Fruit fly (Drosophila melanogaster): ENCODE data around the gene pico.

Gene pico

DNA sequence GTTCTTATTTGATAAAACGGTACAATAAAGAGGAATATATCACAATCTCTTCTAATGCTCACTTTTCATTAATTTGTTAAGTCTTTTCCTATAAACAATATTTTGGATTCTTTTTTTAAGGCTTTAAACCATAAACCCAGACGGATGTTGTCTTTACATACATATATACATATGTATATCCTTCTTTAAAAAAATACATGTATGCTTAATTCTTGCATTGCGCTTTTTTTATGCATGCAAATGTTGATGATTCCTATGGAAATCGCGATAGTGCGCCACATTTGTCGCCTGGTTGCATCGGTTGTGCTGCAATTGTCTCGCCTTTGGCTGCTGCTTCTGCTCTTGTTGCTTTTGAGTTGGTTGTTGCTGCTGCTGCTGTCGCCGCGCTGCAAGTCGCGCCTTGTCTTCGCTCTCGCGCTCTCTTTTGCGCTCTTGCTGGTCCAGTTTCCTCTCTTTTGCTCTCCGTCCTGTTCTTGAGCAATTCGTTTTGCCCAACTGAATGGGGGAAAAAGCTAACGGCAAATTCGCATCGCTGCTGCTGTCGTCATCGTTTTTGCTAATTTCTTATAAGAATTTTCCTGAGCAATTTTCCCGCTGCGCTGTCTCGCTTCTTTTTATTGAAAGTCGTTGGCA is 25.1 kb upstream of the pico start:
- no peak for TF ChIP-seq h (optimal IDR thresholded peaks at IDR 0.05)
- TF ChIP-seq Sin3A (optimal IDR thresholded peaks at IDR 0.05), result no peak
- no peak for TF ChIP-seq ttk (optimal IDR thresholded peaks at IDR 0.05)
- no peak for TF ChIP-seq Myc (optimal IDR thresholded peaks at IDR 0.05)

DNA sequence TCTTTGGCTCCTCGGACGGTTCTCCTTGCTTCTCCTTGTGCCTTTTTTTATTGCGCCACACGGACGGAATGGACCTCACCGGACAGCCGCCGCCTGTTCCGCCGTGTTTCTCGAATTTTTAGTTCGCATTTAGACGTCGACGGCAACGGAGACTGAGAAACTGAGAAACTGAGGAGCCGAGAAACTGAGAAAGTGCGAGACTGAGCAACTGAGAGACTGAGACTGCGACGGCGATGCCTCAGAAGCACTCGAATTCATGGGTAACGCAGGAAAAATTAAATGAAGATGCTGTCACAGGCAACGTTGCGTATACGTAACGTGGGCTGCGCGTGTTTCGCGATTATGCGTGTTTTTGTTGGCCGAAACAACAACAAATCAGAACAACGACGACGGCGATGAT is 23.8 kb upstream of the pico start:
- TF ChIP-seq Myc (optimal IDR thresholded peaks at IDR 0.05) (no peak), psq (optimal IDR thresholded peaks at IDR 0.05) (no peak), insv (optimal IDR thresholded peaks at IDR 0.05) (no peak)

DNA sequence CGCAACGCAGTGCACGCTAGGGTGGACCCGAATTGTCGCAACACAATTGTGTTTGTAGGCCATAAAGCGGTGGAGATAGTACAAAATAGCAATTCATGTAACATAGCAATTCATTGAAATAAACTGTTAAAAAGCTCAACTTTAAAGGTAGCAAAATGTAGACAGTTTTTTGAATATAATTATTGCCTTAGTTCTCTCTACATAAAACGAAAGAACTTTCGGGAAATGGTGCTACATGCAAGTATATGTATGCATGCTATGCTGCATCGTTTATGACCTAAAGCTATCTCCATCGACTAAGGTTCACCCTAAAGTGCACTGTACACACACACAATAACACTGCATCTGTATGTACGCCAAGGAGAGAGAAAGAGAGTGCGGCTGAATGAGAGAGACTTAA is 23.2 kb upstream of the pico start:
- no peak for TF ChIP-seq Sin3A (optimal IDR thresholded peaks at IDR 0.05)
- no peak for TF ChIP-seq psq (optimal IDR thresholded peaks at IDR 0.05)
- TF ChIP-seq h (optimal IDR thresholded peaks at IDR 0.05), result no peak
- no peak for TF ChIP-seq ttk (optimal IDR thresholded peaks at IDR 0.05)
- no peak for TF ChIP-seq insv (optimal IDR thresholded peaks at IDR 0.05)
- no peak for TF ChIP-seq Myc (optimal IDR thresholded peaks at IDR 0.05)

DNA sequence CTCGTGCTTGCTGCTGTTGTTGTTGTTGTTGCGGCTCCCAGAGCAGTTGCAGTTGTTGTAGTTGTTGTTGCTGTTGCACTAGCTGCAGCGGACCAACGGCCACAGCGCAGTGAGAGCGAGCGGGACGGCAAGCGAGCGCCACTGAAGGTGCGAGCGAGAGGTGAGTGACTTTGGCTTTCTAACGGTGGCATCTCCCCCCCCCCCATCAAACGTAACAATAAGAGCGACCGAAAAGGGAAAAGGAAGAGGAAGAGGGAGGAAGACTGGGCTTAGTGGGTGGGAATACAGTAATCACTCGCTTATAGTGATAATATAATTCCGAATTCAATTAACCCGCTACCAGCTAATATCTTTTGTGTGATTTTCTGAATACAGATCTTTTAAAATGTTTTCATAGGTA is 15.1 kb upstream of the pico start:
- TF ChIP-seq ttk (optimal IDR thresholded peaks at IDR 0.05), result no peak
- TF ChIP-seq psq (optimal IDR thresholded peaks at IDR 0.05), result no peak
- TF ChIP-seq insv (optimal IDR thresholded peaks at IDR 0.05), result no peak
- no peak for TF ChIP-seq Sin3A (optimal IDR thresholded peaks at IDR 0.05)
- TF ChIP-seq Myc (optimal IDR thresholded peaks at IDR 0.05), result no peak
- TF ChIP-seq h (optimal IDR thresholded peaks at IDR 0.05), result no peak

DNA sequence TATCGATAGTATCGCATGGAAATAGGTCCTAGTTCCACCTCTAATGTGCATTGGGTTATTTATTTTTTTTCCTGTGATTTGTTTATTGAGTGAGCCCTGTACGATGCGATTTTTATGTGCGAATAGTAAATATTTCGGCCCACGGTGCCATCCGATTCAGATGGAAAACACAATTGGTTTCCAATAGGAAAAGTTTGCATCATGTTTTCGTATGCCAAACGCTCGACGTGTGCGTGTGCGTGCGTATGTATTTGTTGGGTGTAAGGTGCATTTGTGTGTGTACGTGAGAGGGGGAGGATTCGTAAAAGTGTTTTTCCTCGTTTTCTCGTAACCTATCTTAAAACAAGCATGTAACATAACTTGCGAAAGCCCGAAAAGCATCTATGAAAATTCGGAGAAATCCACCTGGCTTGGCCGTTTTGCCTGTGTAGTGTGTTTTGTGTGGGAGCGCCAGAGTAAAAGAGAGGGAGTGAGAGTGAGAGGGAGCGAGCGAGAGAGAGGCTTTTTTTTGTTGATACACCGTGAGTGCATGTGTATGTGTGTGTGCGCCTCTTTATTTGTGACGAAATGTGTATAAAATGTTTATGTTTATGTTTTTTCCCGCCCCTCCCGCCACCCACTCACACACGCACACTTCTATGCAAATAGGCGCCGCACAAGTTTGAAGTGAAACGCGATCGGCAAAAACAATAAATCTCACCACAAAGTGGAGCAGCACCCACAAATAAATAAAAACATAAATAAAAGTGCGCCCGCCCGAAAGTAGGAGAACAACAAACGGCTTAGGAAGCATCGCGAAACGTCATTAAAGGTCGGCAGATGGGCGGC is 14.5 kb upstream of the pico start, which contains the start of gene Hers:
Gene Hers, plus strand, starts transcription at position 2 of the 828 bp plus-strand sequence.
- TF ChIP-seq ttk (optimal IDR thresholded peaks at IDR 0.05), result no peak
- TF ChIP-seq h (optimal IDR thresholded peaks at IDR 0.05), result no peak
- no peak for TF ChIP-seq psq (optimal IDR thresholded peaks at IDR 0.05)
- no peak for TF ChIP-seq Sin3A (optimal IDR thresholded peaks at IDR 0.05)
- TF ChIP-seq insv (optimal IDR thresholded peaks at IDR 0.05), result no peak
- no peak for TF ChIP-seq Myc (optimal IDR thresholded peaks at IDR 0.05)

DNA sequence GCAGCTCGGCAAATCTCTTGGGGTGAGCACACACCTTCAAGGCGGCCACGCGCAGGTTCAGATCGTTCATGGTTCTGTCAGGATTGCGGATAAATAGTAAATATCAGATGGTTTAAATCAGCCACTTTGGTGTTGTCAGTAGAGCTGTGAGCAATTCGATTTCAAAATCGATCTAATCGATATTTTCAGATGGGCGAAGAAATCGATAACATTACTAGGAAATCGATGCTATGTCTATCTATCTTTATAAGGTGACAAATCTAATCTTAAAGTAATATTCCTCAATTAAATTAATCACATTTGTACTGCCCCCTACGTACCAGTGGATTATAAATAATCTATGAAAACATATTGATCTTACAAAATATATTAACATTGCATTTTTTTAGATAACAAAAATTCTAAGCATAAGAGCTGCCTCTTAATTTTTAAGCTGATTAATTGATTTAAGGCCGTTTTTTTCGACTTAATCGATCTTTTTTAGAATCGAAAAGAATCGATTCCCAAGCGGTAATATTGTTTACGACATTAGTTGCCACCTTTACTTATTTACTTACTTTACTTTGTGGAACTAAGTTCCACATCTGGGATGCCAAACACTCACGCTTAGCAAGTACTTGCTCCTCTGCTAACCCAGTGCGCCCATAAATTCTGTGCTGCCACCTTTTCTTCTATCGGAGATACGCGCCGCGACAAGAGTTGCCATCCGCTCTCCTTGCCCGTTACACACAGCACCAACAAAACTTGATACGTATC is 13.7 kb upstream of the pico start, which contains the start of gene THADA:
Gene THADA, minus strand, starts transcription at position 136 of the 756 bp plus-strand sequence.
- TF ChIP-seq psq (optimal IDR thresholded peaks at IDR 0.05), result no peak
- no peak for TF ChIP-seq h (optimal IDR thresholded peaks at IDR 0.05)
- TF ChIP-seq insv (optimal IDR thresholded peaks at IDR 0.05), result no peak
- TF ChIP-seq ttk (optimal IDR thresholded peaks at IDR 0.05), result no peak
- no peak for TF ChIP-seq Sin3A (optimal IDR thresholded peaks at IDR 0.05)
- TF ChIP-seq Myc (optimal IDR thresholded peaks at IDR 0.05), result no peak

DNA sequence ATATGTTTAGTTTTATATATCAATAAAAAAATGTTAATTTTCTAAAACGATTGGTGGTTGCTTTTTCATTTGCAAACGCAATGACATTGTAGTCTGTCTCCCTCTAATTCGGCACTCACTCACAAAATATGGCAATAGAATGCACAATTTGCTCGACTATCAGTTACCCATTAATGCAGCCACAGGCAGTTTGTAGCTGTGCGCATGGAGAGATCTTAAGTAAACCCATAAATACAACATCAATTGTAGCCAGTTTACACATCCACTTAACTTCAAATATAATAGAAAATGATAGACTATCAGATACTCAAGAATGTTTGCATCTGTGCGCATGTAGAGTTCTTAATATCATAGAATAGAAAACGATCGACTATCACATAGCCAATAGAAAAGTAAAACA is 7.5 kb upstream of the pico start:
- TF ChIP-seq Myc (optimal IDR thresholded peaks at IDR 0.05), result no peak
- no peak for TF ChIP-seq ttk (optimal IDR thresholded peaks at IDR 0.05)
- TF ChIP-seq Sin3A (optimal IDR thresholded peaks at IDR 0.05), result no peak
- TF ChIP-seq insv (optimal IDR thresholded peaks at IDR 0.05), result no peak
- no peak for TF ChIP-seq h (optimal IDR thresholded peaks at IDR 0.05)
- TF ChIP-seq psq (optimal IDR thresholded peaks at IDR 0.05), result no peak

DNA sequence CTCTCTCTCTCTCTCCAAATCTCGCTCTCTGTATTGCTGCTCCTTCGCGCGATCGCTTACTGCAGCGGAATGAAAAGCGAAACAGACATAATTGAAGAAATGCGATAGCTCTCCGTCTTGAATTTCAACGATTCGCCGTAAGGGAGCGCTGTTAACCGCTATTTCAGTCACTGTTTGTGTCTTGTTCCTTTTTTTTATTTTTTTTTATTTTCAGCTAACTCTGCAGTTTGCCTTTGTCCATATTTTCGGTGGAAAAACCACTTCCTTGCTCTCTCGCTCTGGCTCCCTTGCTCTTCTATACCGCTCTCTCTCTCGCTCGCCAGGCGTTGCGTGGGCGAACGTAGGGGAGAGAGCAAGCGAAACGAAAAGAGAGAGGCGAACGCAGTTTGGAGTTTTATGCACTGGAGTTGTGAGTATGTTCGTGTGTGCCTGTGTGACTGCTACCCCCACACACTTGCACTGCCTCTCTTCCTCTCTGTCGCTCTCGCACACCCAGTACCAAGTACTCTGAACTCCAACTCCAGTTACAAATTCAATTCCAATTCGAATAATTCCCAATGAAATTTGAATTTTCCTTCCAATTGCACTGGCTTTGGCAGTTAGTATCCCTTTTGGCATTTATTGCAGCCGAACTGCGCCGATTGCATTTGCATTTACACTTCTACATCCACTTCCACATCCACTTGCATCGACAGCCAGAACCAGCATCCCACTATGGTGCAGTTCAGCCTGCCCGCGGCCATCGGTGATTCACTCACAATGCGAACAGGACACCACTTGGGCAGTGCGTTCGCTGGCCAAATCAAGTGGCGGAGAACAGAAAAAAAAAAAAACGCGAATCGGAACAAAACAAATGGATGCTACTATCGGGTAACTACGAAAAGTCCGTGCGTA is 517 bp downstream of the pico start:
- TF ChIP-seq h (optimal IDR thresholded peaks at IDR 0.05) (no peak), psq (optimal IDR thresholded peaks at IDR 0.05) (no peak), ttk (optimal IDR thresholded peaks at IDR 0.05) (no peak), Myc (optimal IDR thresholded peaks at IDR 0.05) (no peak), insv (optimal IDR thresholded peaks at IDR 0.05) (no peak), Sin3A (optimal IDR thresholded peaks at IDR 0.05) (no peak)

DNA sequence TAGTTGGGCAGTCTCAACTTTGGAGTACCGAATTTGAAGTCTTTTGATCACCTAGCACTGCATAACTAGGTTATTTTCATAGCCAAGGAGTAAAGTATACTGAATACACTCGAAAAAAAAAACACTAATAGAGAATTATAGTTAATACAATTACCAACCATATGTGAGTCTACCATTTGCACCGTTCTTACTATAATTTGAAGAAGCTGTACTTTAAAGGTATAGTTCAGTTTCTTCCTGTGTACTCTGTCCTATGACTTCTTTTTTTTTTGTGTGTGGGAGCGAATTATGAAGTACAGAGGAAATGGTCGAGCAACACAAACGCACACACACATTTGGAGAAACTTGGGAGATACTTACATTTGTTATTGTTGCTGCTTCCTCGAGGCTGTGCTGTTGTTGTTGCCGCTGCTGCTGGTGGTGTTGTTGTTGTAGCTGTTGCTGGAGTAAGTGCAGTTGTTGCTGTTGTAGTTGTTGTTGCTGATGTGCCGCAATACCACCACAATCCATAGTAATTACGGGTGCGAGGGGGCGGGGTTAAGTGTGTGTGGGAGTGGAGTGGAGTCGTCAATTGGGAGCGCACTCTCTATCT is 1.3 kb downstream of the pico start:
- TF ChIP-seq h (optimal IDR thresholded peaks at IDR 0.05) (no peak), ttk (optimal IDR thresholded peaks at IDR 0.05) (no peak), psq (optimal IDR thresholded peaks at IDR 0.05) (no peak), Sin3A (optimal IDR thresholded peaks at IDR 0.05) (no peak), insv (optimal IDR thresholded peaks at IDR 0.05) (no peak), Myc (optimal IDR thresholded peaks at IDR 0.05) (no peak)

DNA sequence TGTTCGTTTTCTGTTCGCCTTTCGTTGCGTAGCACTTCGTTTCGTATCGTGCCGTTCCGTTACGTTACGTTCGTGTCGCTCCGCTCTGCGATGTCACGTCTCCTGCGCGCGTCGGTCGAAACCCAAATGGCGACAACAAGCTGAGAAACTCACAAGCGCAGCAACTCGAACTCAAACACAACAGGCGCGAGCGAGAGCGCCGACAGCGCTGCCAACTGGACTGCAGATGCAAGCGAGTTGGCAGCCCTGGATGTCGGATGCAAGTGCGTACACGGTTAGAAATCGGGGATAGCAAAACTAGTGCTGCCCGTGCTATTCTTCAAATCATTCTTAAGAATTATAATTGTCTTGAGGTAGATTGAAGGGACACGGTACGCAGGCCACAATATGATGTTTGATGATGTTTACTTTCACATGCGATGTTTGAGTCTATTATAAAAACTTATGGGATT is 3.5 kb downstream of the pico start:
- TF ChIP-seq Myc (optimal IDR thresholded peaks at IDR 0.05) (no peak), ttk (optimal IDR thresholded peaks at IDR 0.05) (no peak), psq (optimal IDR thresholded peaks at IDR 0.05) (no peak)
